Fruit fly (Drosophila melanogaster): ENCODE measurements around the gene CG44002.
A peak's percentile ranks its signal among the peaks of the same experiment; 100 is the strongest.

CG44002 gene

dm6 chr2L:3144709-3145108 is 26.2 kb downstream of the CG44002 start, which contains the start of gene toc (continued):
- TF ChIP-seq Doc2 (GFP tag; IDR thresholded peaks at IDR 0.05) (no peak), CG18599 (GFP tag; optimal IDR thresholded peaks at IDR 0.05) (no peak), CG2202 (tag; optimal IDR thresholded peaks at IDR 0.05) (no peak), CG17385 (GFP tag; optimal IDR thresholded peaks at IDR 0.05) (no peak), HLH54F (GFP tag; optimal IDR thresholded peaks at IDR 0.05) (no peak), D19B (GFP tag; optimal IDR thresholded peaks at IDR 0.05) (no peak), CG10431 (GFP tag; optimal IDR thresholded peaks at IDR 0.05) (no peak), CG1024 (GFP tag; IDR thresholded peaks at IDR 0.05) (no peak), ewg (GFP tag; optimal IDR thresholded peaks at IDR 0.05) (peak; percentile 79), Myb (GFP tag; optimal IDR thresholded peaks at IDR 0.05) (peak; percentile 84), Dad (GFP tag; optimal IDR thresholded peaks at IDR 0.05) (no peak), z (GFP tag; IDR thresholded peaks at IDR 0.05) (no peak), chinmo (GFP tag; IDR thresholded peaks at IDR 0.05; ENCODE audit: partially characterized antibody) (peak; percentile 81; the same call in 1 of the 4 replicates), unpg (GFP tag; optimal IDR thresholded peaks at IDR 0.05) (no peak), HmgD (GFP tag; optimal IDR thresholded peaks at IDR 0.05) (peak; percentile 24), wdn (GFP tag; IDR thresholded peaks at IDR 0.05) (no peak), BEAF-32 (GFP tag; optimal IDR thresholded peaks at IDR 0.05) (peak; percentile 83), CG3163 (GFP tag; optimal IDR thresholded peaks at IDR 0.05) (peak; percentile 75), Nf-YC (tag; optimal IDR thresholded peaks at IDR 0.05) (no peak), otp (GFP tag; IDR thresholded peaks at IDR 0.05) (no peak), CG7987 (GFP tag; optimal IDR thresholded peaks at IDR 0.05) (no peak), sqz (GFP tag; optimal IDR thresholded peaks at IDR 0.05) (no peak), CG4328 (GFP tag; optimal IDR thresholded peaks at IDR 0.05) (no peak), pfk (GFP tag; optimal IDR thresholded peaks at IDR 0.05) (no peak), CG11723 (GFP tag; optimal IDR thresholded peaks at IDR 0.05) (no peak), CG31365 (tag; optimal IDR thresholded peaks at IDR 0.05) (no peak), zen2 (GFP tag; IDR thresholded peaks at IDR 0.05; ENCODE audit: partially characterized antibody) (peak; percentile 84), CG8944 (GFP tag; optimal IDR thresholded peaks at IDR 0.05) (no peak), Atf-2 (GFP tag; optimal IDR thresholded peaks at IDR 0.05) (no peak), hb (GFP tag; IDR thresholded peaks at IDR 0.05; ENCODE audit: partially characterized antibody) (peak; percentile 79), CG10979 (tag; optimal IDR thresholded peaks at IDR 0.05) (no peak), CG6791 (GFP tag; IDR thresholded peaks at IDR 0.05; ENCODE audit: partially characterized antibody) (peak; percentile 90), stc (GFP tag; IDR thresholded peaks at IDR 0.05) (no peak), lov (optimal IDR thresholded peaks at IDR 0.05) (no peak), lov (GFP tag; IDR thresholded peaks at IDR 0.05) (no peak), slou (GFP tag; optimal IDR thresholded peaks at IDR 0.05) (no peak), CG1832 (GFP tag; optimal IDR thresholded peaks at IDR 0.05) (no peak), psq (GFP tag; optimal IDR thresholded peaks at IDR 0.05) (no peak), CG3281 (GFP tag; optimal IDR thresholded peaks at IDR 0.05) (no peak), dimm (GFP tag; IDR thresholded peaks at IDR 0.05) (no peak), exex (tag; optimal IDR thresholded peaks at IDR 0.05) (peak; percentile 20), CG4360 (GFP tag; IDR thresholded peaks at IDR 0.05) (no peak), klu (GFP tag; IDR thresholded peaks at IDR 0.05) (no peak), Med (GFP tag) (peak; percentile 85), CG7271 (tag; optimal IDR thresholded peaks at IDR 0.05) (no peak), zfh2 (GFP tag; optimal IDR thresholded peaks at IDR 0.05) (peak; percentile 9), Dll (GFP tag; IDR thresholded peaks at IDR 0.05; ENCODE audit: partially characterized antibody) (peak; percentile 79), ken (GFP tag; IDR thresholded peaks at IDR 0.05) (no peak; the same call in 2 of the 3 replicates), gce (GFP tag; IDR thresholded peaks at IDR 0.05) (no peak), cg (GFP tag; optimal IDR thresholded peaks at IDR 0.05) (no peak), CG33557 (GFP tag; optimal IDR thresholded peaks at IDR 0.05) (no peak)
